Worm (Caenorhabditis elegans) whole organism, midembryonic: ENCODE results near the gene Y46B2A.3.

Source experiments
- cog-1 ChIP-seq: sonication (generic microtip); optimal IDR thresholded peaks from 2 replicates; lab custom pipeline; 2016; ENCODE audit warnings: missing genetic modification characterization, missing compliant biosample characterization
- flt-1 ChIP-seq: fragments of 200-800 bp; sonication (Bioruptor generic); IDR thresholded peaks from 2 replicates; pipeline ENCODE4 v1.3.6; 2022; ENCODE audit warnings: missing genetic modification characterization, missing compliant biosample characterization
- klf-2 ChIP-seq: fragments of 200-800 bp; sonication (Bioruptor generic); conservative IDR thresholded peaks from 2 replicates; pipeline ENCODE4 v1.3.6; 2022; ENCODE audit warnings: missing genetic modification reagents, missing genetic modification characterization, missing compliant biosample characterization
- med-1 ChIP-seq: sonication (generic microtip); optimal IDR thresholded peaks from 2 replicates; lab custom pipeline; 2017; ENCODE audit warnings: missing genetic modification characterization, mild to moderate bottlenecking, missing compliant biosample characterization, antibody characterized with exemption, missing genetic modification reagents; ENCODE audit not compliant: insufficient read depth
- ztf-23 ChIP-seq: fragments of 200-800 bp; sonication (Bioruptor generic); IDR thresholded peaks from 2 replicates; pipeline ENCODE4 v1.3.6; 2022; ENCODE audit warnings: missing genetic modification reagents, missing genetic modification characterization, missing compliant biosample characterization
- ztf-29 ChIP-seq: fragments of 200-800 bp; sonication (Bioruptor generic); IDR thresholded peaks from 2 replicates; pipeline ENCODE4 v1.3.6; 2022; ENCODE audit warnings: missing genetic modification reagents, missing genetic modification characterization, missing compliant biosample characterization

DNA sequence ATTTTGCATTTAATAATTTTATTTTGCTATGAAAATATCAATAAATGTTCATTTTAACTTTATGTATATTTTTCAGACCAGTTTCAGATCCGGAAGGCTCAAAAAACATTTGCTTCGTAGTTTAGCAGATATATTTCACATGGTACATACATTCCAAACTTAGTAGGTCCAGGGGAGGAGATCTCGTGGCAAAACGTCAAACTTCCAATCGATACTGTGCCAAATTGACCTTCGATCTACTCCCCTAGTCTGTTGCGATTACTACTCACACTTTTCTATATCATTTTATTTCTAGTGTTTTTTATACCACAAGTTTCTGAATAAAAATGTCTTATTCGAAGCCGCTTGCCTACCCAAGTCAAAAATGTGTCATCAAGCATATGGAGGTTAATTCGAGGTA is 45.0 kb upstream of the Y46B2A.3 start, which contains the start of gene fbxc-31:
- TF ChIP-seq ztf-23 (GFP tag; lab: Robert Waterston, UW) (no peak), klf-2 (GFP tag; lab: Robert Waterston, UW) (no peak), cog-1 (tag; lab: Kevin White, UChicago) (no peak), flt-1 (GFP tag; lab: Robert Waterston, UW) (no peak), ztf-29 (GFP tag; lab: Robert Waterston, UW) (no peak), med-1 (no peak)
